Worm (Caenorhabditis elegans): ENCODE data around the gene rps-24.

rps-24 gene

ce11 chrIV:378367-378766 lies 7.3 kb upstream of the rps-24 start:
- peak; percentile 15 for TF ChIP-seq dve-1 (tag; optimal IDR thresholded peaks at IDR 0.05; ENCODE audit: insufficient read depth)
- TF ChIP-seq hlh-30 (tag; optimal IDR thresholded peaks at IDR 0.05; ENCODE audit: insufficient read depth) = peak; percentile 32
- TF ChIP-seq unc-62 (GFP tag; optimal IDR thresholded peaks at IDR 0.05 in 1 of 2) = no peak
- no peak for TF ChIP-seq unc-62 (tag; optimal IDR thresholded peaks at IDR 0.05)
- TF ChIP-seq daf-16 (GFP tag; optimal IDR thresholded peaks at IDR 0.05) = no peak
- peak; percentile 81 for TF ChIP-seq daf-16 (tag; optimal IDR thresholded peaks at IDR 0.05)
- peak; percentile 32 for TF ChIP-seq hlh-11 (tag; optimal IDR thresholded peaks at IDR 0.05)
- TF ChIP-seq pqm-1 (tag; optimal IDR thresholded peaks at IDR 0.05) = peak; percentile 69
- TF ChIP-seq lin-38 (GFP tag; IDR thresholded peaks at IDR 0.05) = peak; percentile 32; the same call in 1 of the 2 replicates
- TF ChIP-seq dmd-6 (GFP tag; IDR thresholded peaks at IDR 0.05) = peak; percentile 43; the same call in 1 of the 2 replicates
- no peak for TF ChIP-seq dmd-9 (GFP tag; IDR thresholded peaks at IDR 0.05)
- TF ChIP-seq mxl-2 (GFP tag; conservative IDR thresholded peaks at IDR 0.05) = no peak

- TF ChIP-seq set-16 (GFP tag; IDR thresholded peaks at IDR 0.05) = no peak
- peak; percentile 38 for TF ChIP-seq nhr-11 (tag; optimal IDR thresholded peaks at IDR 0.05)
- TF ChIP-seq hlh-30 (tag; optimal IDR thresholded peaks at IDR 0.05; ENCODE audit: insufficient read depth) = no peak
- peak; percentile 36 for TF ChIP-seq mxl-3 (GFP tag; optimal IDR thresholded peaks at IDR 0.05)
- no peak for TF ChIP-seq gei-8 (GFP tag; optimal IDR thresholded peaks at IDR 0.05)
Measured at ce11 chrIV:378838-379237, 6.8 kb upstream of the rps-24 start.

ce11 chrIV:379605-380004 lies 6.1 kb upstream of the rps-24 start:
- TF ChIP-seq unc-62 (GFP tag; optimal IDR thresholded peaks at IDR 0.05 in 1 of 2) (peak in 1 of 2 experiments; percentile 67), unc-62 (tag; optimal IDR thresholded peaks at IDR 0.05) (no peak), arid-1 (GFP tag; conservative IDR thresholded peaks at IDR 0.05) (no peak), lin-38 (GFP tag; IDR thresholded peaks at IDR 0.05) (peak; percentile 30; the same call in 1 of the 2 replicates), F49E8.2 (tag; optimal IDR thresholded peaks at IDR 0.05; ENCODE audit: borderline replicate concordance) (peak; percentile 21), php-3 (GFP tag; IDR thresholded peaks at IDR 0.05) (no peak), F10B5.3 (tag; optimal IDR thresholded peaks at IDR 0.05) (no peak), aha-1 (tag) (peak; percentile 56), unc-130 (GFP tag; optimal IDR thresholded peaks at IDR 0.05) (peak; percentile 27), daf-16 (GFP tag; optimal IDR thresholded peaks at IDR 0.05) (no peak), daf-16 (tag; optimal IDR thresholded peaks at IDR 0.05) (peak; percentile 4), nhr-102 (tag; optimal IDR thresholded peaks at IDR 0.05) (no peak)

- TF ChIP-seq daf-19 (GFP tag; conservative IDR thresholded peaks at IDR 0.05) = no peak
- TF ChIP-seq nhr-10 (tag; optimal IDR thresholded peaks at IDR 0.05) = no peak
- TF ChIP-seq nhr-76 (tag; optimal IDR thresholded peaks at IDR 0.05) = no peak
- TF ChIP-seq daf-16 (GFP tag; optimal IDR thresholded peaks at IDR 0.05) = no peak
- TF ChIP-seq daf-16 (tag; optimal IDR thresholded peaks at IDR 0.05) = peak; percentile 88
- TF ChIP-seq T20F7.1 (GFP tag; optimal IDR thresholded peaks at IDR 0.05) = peak; percentile 29
- TF ChIP-seq lsy-2 (tag; optimal IDR thresholded peaks at IDR 0.05) = peak in 1 of 2 experiments; percentile 2
- no peak for TF ChIP-seq nhr-237 (tag; optimal IDR thresholded peaks at IDR 0.05)
- peak; percentile 46; the same call in 1 of the 2 replicates for TF ChIP-seq dmd-6 (GFP tag; IDR thresholded peaks at IDR 0.05)
- TF ChIP-seq pqm-1 (tag; optimal IDR thresholded peaks at IDR 0.05) = peak; percentile 63
- no peak for TF ChIP-seq zip-11 (GFP tag; IDR thresholded peaks at IDR 0.05)
- TF ChIP-seq pha-4 (GFP tag; IDR thresholded peaks at IDR 0.05) = no peak
- TF ChIP-seq pha-4 (tag; optimal IDR thresholded peaks at IDR 0.05) = no peak
- peak; percentile 66; the same call in 1 of the 2 replicates for TF ChIP-seq php-3 (GFP tag; IDR thresholded peaks at IDR 0.05)
- no peak for TF ChIP-seq nhr-102 (tag; optimal IDR thresholded peaks at IDR 0.05)
- TF ChIP-seq T26A8.4 (GFP tag; IDR thresholded peaks at IDR 0.05) = no peak
- peak; percentile 83 for TF ChIP-seq nhr-28 (tag; optimal IDR thresholded peaks at IDR 0.05)
- TF ChIP-seq nhr-77 (tag; optimal IDR thresholded peaks at IDR 0.05) = peak; percentile 68
- TF ChIP-seq dve-1 (tag; optimal IDR thresholded peaks at IDR 0.05; ENCODE audit: insufficient read depth) = peak; percentile 47
- TF ChIP-seq hlh-11 (tag; optimal IDR thresholded peaks at IDR 0.05) = peak; percentile 36
- TF ChIP-seq hif-1 (tag; optimal IDR thresholded peaks at IDR 0.05) = no peak
- no peak for TF ChIP-seq saeg-2 (GFP tag; IDR thresholded peaks at IDR 0.05)
Measured at ce11 chrIV:383135-383731, 2.5 kb upstream of the rps-24 start, which contains the start of gene spl-1. TSS of gene spl-1 (minus strand) at chrIV:383185.
